Worm (Caenorhabditis elegans): Measurements from ENCODE around the gene T17A3.12.

The T17A3.12 gene

DNA sequence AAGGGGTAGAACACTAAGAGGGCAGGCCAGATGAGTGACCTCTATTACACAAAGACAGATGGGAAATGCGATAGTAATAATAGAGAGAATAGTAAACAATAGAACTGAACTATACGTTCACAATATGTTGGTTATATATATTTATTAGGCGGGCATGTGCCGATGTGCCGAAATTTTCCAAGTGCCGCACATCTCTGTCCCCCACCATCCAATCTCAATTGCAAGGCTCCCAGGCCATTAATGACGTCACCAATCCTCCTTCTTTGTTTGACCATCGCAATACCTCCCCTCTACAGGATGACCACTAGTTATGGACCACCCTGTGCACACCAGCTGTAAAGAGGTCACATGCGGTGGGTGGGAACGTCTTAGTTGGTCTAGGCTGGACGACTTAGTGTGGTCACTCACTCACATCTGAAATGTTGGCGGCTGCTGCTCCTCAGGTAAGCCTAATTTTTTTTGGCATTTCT lies 34.2 kb upstream of the T17A3.12 start, which contains the start of gene F40G9.6:
F40G9.6 (plus strand) TSS at position 420 of the 470 bp plus-strand sequence.
- TF ChIP-seq fos-1 (tag; optimal IDR thresholded peaks at IDR 0.05) = no peak
- TF ChIP-seq egl-27 (tag; optimal IDR thresholded peaks at IDR 0.05) = no peak
- no peak for TF ChIP-seq nhr-77 (tag; optimal IDR thresholded peaks at IDR 0.05)
- TF ChIP-seq nhr-67 (tag; optimal IDR thresholded peaks at IDR 0.05) = no peak
- no peak for TF ChIP-seq R02D3.7 (tag; optimal IDR thresholded peaks at IDR 0.05)
- no peak for TF ChIP-seq unc-62 (GFP tag; optimal IDR thresholded peaks at IDR 0.05)
- no peak for TF ChIP-seq tbx-2 (tag; optimal IDR thresholded peaks at IDR 0.05)
- no peak for TF ChIP-seq ztf-11 (tag; optimal IDR thresholded peaks at IDR 0.05)
- no peak for TF ChIP-seq ceh-82 (tag; optimal IDR thresholded peaks at IDR 0.05)
- no peak for TF ChIP-seq lin-39 (tag; optimal IDR thresholded peaks at IDR 0.05)
- no peak for TF ChIP-seq jun-1 (tag; optimal IDR thresholded peaks at IDR 0.05)

DNA sequence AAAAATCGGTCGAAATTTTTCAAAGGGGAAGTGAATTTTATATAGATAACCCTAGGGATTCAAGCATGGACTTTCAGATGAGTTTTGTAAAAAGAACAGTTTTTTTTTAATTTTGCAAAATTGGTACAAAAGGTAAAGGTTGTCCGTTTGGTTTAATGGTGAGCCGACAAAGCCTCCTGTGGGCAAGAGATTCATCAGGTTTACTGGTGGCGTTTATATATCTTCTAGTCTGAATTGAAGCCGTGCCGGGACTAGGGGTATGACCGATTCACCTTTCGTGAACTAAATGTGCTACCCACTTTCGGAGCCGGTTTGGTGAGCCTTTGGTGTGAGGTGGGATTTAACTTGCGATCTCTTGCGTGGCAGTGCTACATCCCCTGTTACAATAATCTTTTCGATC lies 33.1 kb upstream of the T17A3.12 start:
- no peak for TF ChIP-seq tbx-2 (tag; optimal IDR thresholded peaks at IDR 0.05)
- TF ChIP-seq lin-15B (tag; optimal IDR thresholded peaks at IDR 0.05) = no peak
- TF ChIP-seq nhr-23 (tag; optimal IDR thresholded peaks at IDR 0.05) = no peak
- TF ChIP-seq ztf-11 (tag; optimal IDR thresholded peaks at IDR 0.05) = no peak
- TF ChIP-seq ZK546.5 (tag; optimal IDR thresholded peaks at IDR 0.05) = no peak
- TF ChIP-seq sea-2 (GFP tag; optimal IDR thresholded peaks at IDR 0.05) = no peak
- TF ChIP-seq nhr-11 (tag; optimal IDR thresholded peaks at IDR 0.05) = no peak
- TF ChIP-seq lsy-12 (tag; optimal IDR thresholded peaks at IDR 0.05) = no peak
- no peak for TF ChIP-seq mdl-1 (tag; optimal IDR thresholded peaks at IDR 0.05)
- TF ChIP-seq mml-1 (tag; optimal IDR thresholded peaks at IDR 0.05) = no peak

DNA sequence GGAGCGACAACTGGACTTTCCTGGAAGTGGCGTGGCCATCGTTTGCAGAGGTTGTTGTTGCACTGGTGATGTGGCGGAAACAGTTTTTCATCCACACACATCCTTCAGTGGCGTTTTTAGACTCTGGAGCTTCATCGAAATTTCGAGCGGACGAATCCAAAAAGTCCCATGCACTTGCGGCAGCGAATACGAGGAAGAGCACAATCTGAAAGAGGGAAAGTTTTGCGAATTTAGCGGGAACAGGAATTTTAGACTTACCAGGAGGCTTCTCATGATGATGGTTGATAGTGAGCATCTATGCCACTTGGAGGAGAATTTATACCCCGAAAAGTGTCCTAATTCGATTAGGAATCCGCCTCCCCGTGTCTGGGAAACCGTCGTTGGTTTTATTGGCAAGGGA lies 32.7 kb upstream of the T17A3.12 start, which contains the start of gene F40G9.14:
F40G9.14 (minus strand) TSS at position 101 of the 400 bp plus-strand sequence.
- no peak for TF ChIP-seq ZK546.5 (tag; optimal IDR thresholded peaks at IDR 0.05)
- no peak for TF ChIP-seq sea-2 (GFP tag; optimal IDR thresholded peaks at IDR 0.05)
- TF ChIP-seq lin-39 (tag; optimal IDR thresholded peaks at IDR 0.05) = no peak
- TF ChIP-seq mml-1 (tag; optimal IDR thresholded peaks at IDR 0.05) = no peak
- TF ChIP-seq nhr-28 (tag; optimal IDR thresholded peaks at IDR 0.05) = no peak
- no peak for TF ChIP-seq daf-12 (tag; optimal IDR thresholded peaks at IDR 0.05)
- no peak for TF ChIP-seq fkh-2 (tag; optimal IDR thresholded peaks at IDR 0.05)
- no peak for TF ChIP-seq mdl-1 (tag; optimal IDR thresholded peaks at IDR 0.05)
- no peak for TF ChIP-seq hmg-11 (tag; optimal IDR thresholded peaks at IDR 0.05)
- TF ChIP-seq ceh-9 (tag; optimal IDR thresholded peaks at IDR 0.05) = no peak
- TF ChIP-seq ceh-82 (tag; optimal IDR thresholded peaks at IDR 0.05) = no peak
- no peak for TF ChIP-seq ama-1 (optimal IDR thresholded peaks at IDR 0.05)
- TF ChIP-seq fkh-10 (GFP tag; optimal IDR thresholded peaks at IDR 0.05) = no peak
- no peak for TF ChIP-seq fos-1 (tag; optimal IDR thresholded peaks at IDR 0.05)

DNA sequence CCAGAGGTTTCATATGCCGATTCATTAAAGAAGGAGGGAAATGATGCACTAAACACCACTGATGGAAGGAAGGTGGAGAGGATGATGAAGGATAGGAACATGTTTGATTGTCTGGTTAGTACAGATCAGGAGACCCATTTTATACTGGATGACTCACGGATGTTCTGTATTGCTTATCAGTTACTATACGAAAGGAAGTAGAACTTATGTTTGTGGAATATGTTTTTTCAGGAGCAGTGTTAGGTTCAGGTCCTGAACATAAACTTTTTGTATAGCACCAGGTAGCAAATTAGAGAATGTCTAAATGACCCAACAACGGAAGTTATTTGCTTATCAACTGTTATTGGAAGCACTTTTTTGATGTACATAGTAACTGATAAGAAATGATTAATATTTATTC lies 30.8 kb upstream of the T17A3.12 start, which contains the start of gene clec-148:
clec-148 (minus strand) TSS at position 101 of the 400 bp plus-strand sequence.
- TF ChIP-seq unc-39 (tag; optimal IDR thresholded peaks at IDR 0.05) = no peak

DNA sequence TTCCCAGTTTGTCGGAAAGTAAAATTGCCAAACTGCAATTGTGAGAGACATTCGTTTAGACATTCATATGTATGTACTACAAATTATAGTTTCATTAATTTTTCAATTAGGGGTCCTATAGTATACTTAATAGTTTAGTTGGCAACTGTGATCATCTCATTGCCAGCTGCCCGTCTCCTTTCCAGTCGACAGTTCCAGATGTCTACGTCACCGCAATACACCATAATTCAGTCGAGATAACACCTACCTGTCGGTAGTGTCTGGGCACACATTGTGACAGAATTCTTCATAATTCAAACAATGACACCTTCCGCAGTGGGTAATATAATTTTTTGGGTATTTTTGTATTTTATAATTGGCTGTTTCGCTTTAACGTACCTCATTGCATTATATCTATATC lies 28.5 kb upstream of the T17A3.12 start, which contains the start of gene F40G9.19:
F40G9.19 (plus strand) TSS at position 301 of the 400 bp plus-strand sequence.
- TF ChIP-seq egl-27 (tag; optimal IDR thresholded peaks at IDR 0.05) (no peak), hmg-11 (tag; optimal IDR thresholded peaks at IDR 0.05) (no peak), nhr-67 (tag; optimal IDR thresholded peaks at IDR 0.05) (no peak), ceh-28 (tag; optimal IDR thresholded peaks at IDR 0.05) (no peak), sea-2 (GFP tag; optimal IDR thresholded peaks at IDR 0.05) (no peak), lsy-12 (tag; optimal IDR thresholded peaks at IDR 0.05) (no peak), ceh-16 (tag; optimal IDR thresholded peaks at IDR 0.05) (no peak), nhr-77 (tag; optimal IDR thresholded peaks at IDR 0.05) (no peak), nfya-1 (tag; optimal IDR thresholded peaks at IDR 0.05; ENCODE audit: insufficient read depth) (no peak), ceh-82 (tag; optimal IDR thresholded peaks at IDR 0.05) (no peak), elt-2 (tag; optimal IDR thresholded peaks at IDR 0.05) (no peak), fos-1 (tag; optimal IDR thresholded peaks at IDR 0.05) (no peak), aly-2 (tag; optimal IDR thresholded peaks at IDR 0.05) (no peak), pqm-1 (tag; optimal IDR thresholded peaks at IDR 0.05) (no peak), fkh-10 (GFP tag; optimal IDR thresholded peaks at IDR 0.05) (no peak), nhr-28 (tag; optimal IDR thresholded peaks at IDR 0.05) (no peak), eor-1 (tag; optimal IDR thresholded peaks at IDR 0.05) (no peak), nhr-12 (tag; optimal IDR thresholded peaks at IDR 0.05) (no peak), elt-3 (tag; optimal IDR thresholded peaks at IDR 0.05) (no peak), skn-1 (tag; optimal IDR thresholded peaks at IDR 0.05) (no peak)
